Worm (Caenorhabditis elegans) whole organism, L1 larva: ENCODE measurements around the gene F13D11.4.

Experiments
- efl-1 ChIP-seq, 4 experiments: fragments of 150-350 bp; optimal IDR thresholded peaks in 3 of 4; peaks in 1 of 4; 1 replicate in 1 of 4; 2 replicates in 3 of 4; lab custom pipeline; 2014; ENCODE audit warnings: missing biosample characterization in 2 of 4, missing genetic modification characterization in 2 of 4, missing genetic modification reagents in 2 of 4
- elt-2 ChIP-seq: sonication (generic microtip); optimal IDR thresholded peaks from 2 replicates; lab custom pipeline; 2016; ENCODE audit warnings: missing genetic modification characterization, mild to moderate bottlenecking, inconsistent platforms, missing compliant biosample characterization, missing genetic modification reagents
- irx-1 ChIP-seq: sonication (generic microtip); optimal IDR thresholded peaks from 2 replicates; lab custom pipeline; 2016; ENCODE audit warnings: missing genetic modification characterization, missing compliant biosample characterization
- lsy-2 ChIP-seq, 2 experiments: fragments of 150-350 bp; optimal IDR thresholded peaks; 2 replicates each; lab custom pipeline; 2014; ENCODE audit warnings: missing biosample characterization in 2 of 2, missing genetic modification characterization in 2 of 2
- mef-2 ChIP-seq: fragments of 150-350 bp; optimal IDR thresholded peaks from 2 replicates; lab custom pipeline; 2014; ENCODE audit warnings: missing biosample characterization, missing genetic modification characterization
- nhr-12 ChIP-seq: sonication (generic microtip); optimal IDR thresholded peaks from 2 replicates; lab custom pipeline; 2017; ENCODE audit warnings: missing biosample characterization, missing genetic modification characterization
- nhr-28 ChIP-seq: fragments of 150-350 bp; optimal IDR thresholded peaks from 2 replicates; lab custom pipeline; 2014; ENCODE audit warnings: missing biosample characterization, missing genetic modification characterization
- nhr-90 ChIP-seq: sonication (generic microtip); optimal IDR thresholded peaks from 2 replicates; lab custom pipeline; 2016; ENCODE audit warnings: mild to moderate bottlenecking, missing genetic modification characterization, missing compliant biosample characterization; ENCODE audit not compliant: poor library complexity

ce11 chrX:5839143-5839542, 4.5 kb upstream of the F13D11.4 start:
- TF ChIP-seq nhr-28 (no peak), mef-2 (tag; lab: Kevin White, UChicago) (no peak), nhr-90 (tag; lab: Kevin White, UChicago) (no peak), elt-2 (no peak), efl-1 (optimal IDR thresholded peaks at IDR 0.05; lab: Kevin White, UChicago) (no peak), efl-1 (GFP tag; optimal IDR thresholded peaks at IDR 0.05 in 1 of 2; lab: Kevin White, UChicago) (no peak), nhr-12 (tag; lab: Kevin White, UChicago) (no peak), lsy-2 (tag; optimal IDR thresholded peaks at IDR 0.05; lab: Kevin White, UChicago) (no peak), irx-1 (tag; lab: Kevin White, UChicago) (no peak)
